Worm (Caenorhabditis elegans): ENCODE data around the gene Y45F10D.7.

Y45F10D.7 gene

DNA sequence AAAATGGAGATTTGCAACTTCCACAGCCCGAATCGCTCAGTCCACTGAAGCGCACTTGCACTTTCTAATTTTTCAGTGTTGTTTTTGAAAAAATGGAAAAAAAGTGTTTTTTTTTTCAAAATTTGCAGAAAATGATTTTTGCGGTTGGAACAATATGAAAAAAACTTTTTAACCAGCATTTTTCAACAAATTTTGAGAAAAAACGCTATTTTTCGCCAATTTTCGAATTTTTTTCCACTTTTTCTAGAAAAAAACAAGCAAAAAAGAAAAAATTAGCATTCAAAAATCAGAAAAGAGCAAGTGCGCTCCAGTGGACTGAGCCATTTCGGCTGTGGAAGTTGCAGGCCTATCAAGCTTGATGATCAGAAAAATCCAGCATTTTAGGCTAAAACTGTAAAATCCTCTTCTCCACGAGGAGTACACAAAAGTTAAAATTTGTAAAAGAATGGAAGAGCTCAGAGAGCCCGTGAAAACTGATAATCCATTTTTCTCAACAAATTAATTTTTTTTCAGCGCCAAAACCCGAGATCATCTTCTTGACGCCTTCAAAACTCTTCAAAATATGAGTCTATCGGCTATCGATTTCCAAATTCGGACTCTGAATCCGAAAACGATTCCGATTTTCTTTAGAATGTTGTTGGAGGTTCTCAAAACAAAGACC is 6.7 kb downstream of the Y45F10D.7 start:
- TF ChIP-seq hlh-6 (tag; optimal IDR thresholded peaks at IDR 0.05), result no peak
- no peak for TF ChIP-seq pag-3 (tag; optimal IDR thresholded peaks at IDR 0.05; ENCODE audit: borderline replicate concordance)
- no peak for TF ChIP-seq syd-9 (tag; optimal IDR thresholded peaks at IDR 0.05)
- no peak for TF ChIP-seq lin-11 (tag; optimal IDR thresholded peaks at IDR 0.05)
- no peak for TF ChIP-seq ceh-45 (GFP tag; IDR thresholded peaks at IDR 0.05)
- no peak for TF ChIP-seq ttx-3 (tag; optimal IDR thresholded peaks at IDR 0.05)
- no peak for TF ChIP-seq ceh-31 (tag; optimal IDR thresholded peaks at IDR 0.05)
- no peak for TF ChIP-seq nhr-232 (tag; optimal IDR thresholded peaks at IDR 0.05)
- no peak for TF ChIP-seq nfya-1 (tag; optimal IDR thresholded peaks at IDR 0.05)

DNA sequence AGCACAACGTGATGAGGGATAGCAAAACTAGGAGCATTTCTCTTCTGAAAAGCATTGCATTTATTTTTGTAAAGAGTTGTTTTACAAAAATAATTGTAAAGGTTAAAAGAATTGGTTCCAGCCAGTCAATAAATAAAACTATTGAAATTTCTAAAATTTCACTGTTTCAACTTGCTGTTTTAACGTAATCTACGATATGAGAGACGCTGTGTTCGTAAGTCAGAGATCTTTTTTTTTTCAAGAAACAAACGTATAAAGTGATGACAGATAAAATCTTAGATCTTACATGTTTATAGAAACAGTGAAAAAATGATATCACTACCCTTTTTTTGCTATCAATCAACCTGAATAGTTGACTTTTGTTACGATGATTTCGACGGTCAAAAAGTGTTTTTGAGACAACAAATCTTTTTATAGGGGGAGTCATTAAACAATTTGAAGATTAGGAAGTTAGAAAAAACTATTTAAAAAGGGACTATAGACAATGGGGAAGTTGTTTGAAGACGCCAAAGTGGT is 9.2 kb downstream of the Y45F10D.7 start, which contains the start of gene Y45F10D.6:
Y45F10D.6 (minus strand) TSS at position 51 of the 516 bp plus-strand sequence.
- TF ChIP-seq ahr-1 (tag; optimal IDR thresholded peaks at IDR 0.05) (no peak), ceh-22 (tag; optimal IDR thresholded peaks at IDR 0.05) (no peak), tbx-2 (tag; optimal IDR thresholded peaks at IDR 0.05) (no peak), npax-4 (tag; optimal IDR thresholded peaks at IDR 0.05) (no peak), sox-2 (GFP tag; IDR thresholded peaks at IDR 0.05) (no peak), ceh-45 (GFP tag; IDR thresholded peaks at IDR 0.05) (no peak), hlh-13 (GFP tag; optimal IDR thresholded peaks at IDR 0.05) (no peak), ceh-24 (tag; optimal IDR thresholded peaks at IDR 0.05) (no peak), hlh-6 (tag; optimal IDR thresholded peaks at IDR 0.05) (no peak)

DNA sequence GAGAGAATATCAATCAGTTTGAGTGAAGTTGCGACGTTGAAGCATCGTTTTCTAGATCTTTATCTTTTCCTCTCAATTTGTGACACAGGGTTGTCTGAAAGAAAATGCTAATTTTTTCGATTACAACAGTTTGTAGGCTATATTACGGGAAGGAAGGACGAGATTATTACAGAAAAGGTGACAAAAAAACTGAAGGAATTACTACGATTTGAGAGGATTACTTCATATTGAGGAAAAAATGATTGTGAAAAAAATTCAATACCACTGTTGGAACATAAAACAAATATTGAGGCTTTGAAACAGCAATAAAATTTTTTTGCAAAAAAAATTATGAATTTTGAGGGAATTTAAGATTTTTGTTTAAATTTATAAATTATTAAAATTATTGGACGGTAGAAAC is 19.0 kb downstream of the Y45F10D.7 start, which contains the start of gene Y45F10D.14:
Y45F10D.14 (minus strand) TSS at position 101 of the 400 bp plus-strand sequence.
- TF ChIP-seq C08G9.2 (tag; optimal IDR thresholded peaks at IDR 0.05) (no peak), lim-6 (tag; optimal IDR thresholded peaks at IDR 0.05) (no peak), sox-4 (tag; optimal IDR thresholded peaks at IDR 0.05) (no peak), ttx-3 (tag; optimal IDR thresholded peaks at IDR 0.05) (no peak), ceh-22 (tag; optimal IDR thresholded peaks at IDR 0.05) (no peak), sox-2 (GFP tag; IDR thresholded peaks at IDR 0.05) (no peak), C38D4.7 (GFP tag; optimal IDR thresholded peaks at IDR 0.05) (no peak), pqm-1 (tag; optimal IDR thresholded peaks at IDR 0.05) (no peak), ref-2 (tag; optimal IDR thresholded peaks at IDR 0.05) (no peak), nhr-11 (tag; optimal IDR thresholded peaks at IDR 0.05) (no peak), pha-4 (tag; optimal IDR thresholded peaks at IDR 0.05) (no peak), ceh-6 (GFP tag; optimal IDR thresholded peaks at IDR 0.05) (no peak), ceh-24 (tag; optimal IDR thresholded peaks at IDR 0.05) (no peak)

DNA sequence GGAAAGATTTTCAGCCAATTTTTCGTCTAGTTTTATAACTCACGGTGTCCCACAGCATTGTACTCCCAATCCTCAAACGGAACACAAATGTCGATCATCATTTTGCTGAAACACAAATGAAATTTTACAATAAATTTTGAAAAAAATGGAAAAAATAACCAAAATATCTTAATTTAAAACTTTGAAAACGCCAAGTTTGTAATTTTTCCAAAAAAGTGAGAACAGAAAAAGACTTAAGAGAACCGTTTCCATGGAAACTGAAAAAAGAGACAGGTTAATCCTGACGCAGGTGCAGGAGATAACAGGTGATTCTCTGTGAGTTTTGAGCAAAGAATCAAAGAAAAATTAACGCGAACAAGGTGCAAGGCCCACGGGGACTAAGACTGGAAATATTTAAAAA is 32.2 kb downstream of the Y45F10D.7 start, which contains the start of gene Y45F10D.15:
Y45F10D.15 (minus strand) TSS at position 101 of the 400 bp plus-strand sequence.
- TF ChIP-seq nhr-11 (tag; optimal IDR thresholded peaks at IDR 0.05) (no peak), fkh-6 (tag; optimal IDR thresholded peaks at IDR 0.05) (no peak), pros-1 (tag; optimal IDR thresholded peaks at IDR 0.05) (no peak), K02D7.2 (tag; optimal IDR thresholded peaks at IDR 0.05) (no peak), T23F11.4 (GFP tag; optimal IDR thresholded peaks at IDR 0.05) (no peak), fkh-10 (GFP tag; optimal IDR thresholded peaks at IDR 0.05) (no peak), ceh-30 (tag; optimal IDR thresholded peaks at IDR 0.05) (no peak), Y22D7AL.16 (tag; optimal IDR thresholded peaks at IDR 0.05) (no peak), ceh-14 (tag; optimal IDR thresholded peaks at IDR 0.05) (no peak), ttx-3 (tag; optimal IDR thresholded peaks at IDR 0.05) (no peak), zip-5 (tag; optimal IDR thresholded peaks at IDR 0.05) (no peak)

DNA sequence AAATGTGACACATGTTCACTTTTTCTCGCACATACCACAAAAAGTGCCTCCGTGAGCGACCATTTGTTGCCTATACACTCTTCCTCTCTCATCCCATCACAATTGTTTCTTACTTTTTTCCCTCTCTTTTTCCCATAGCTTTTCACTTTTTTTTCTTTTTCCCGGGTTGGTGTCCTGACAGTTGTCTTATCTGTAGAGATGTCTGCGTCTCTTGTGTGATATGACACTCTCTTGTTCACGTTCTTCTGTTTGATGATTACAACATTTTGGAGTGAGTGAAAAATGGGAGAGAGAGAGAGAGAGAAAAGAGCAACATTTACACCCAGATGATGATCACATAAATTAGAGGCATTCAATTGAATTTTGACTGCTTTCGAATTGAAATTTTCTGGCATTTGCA is 37.7 kb downstream of the Y45F10D.7 start:
- no peak for TF ChIP-seq ztf-16 (tag; optimal IDR thresholded peaks at IDR 0.05)
- TF ChIP-seq che-1 (tag; optimal IDR thresholded peaks at IDR 0.05), result no peak
- TF ChIP-seq Y22D7AL.16 (tag; optimal IDR thresholded peaks at IDR 0.05), result no peak
- peak; percentile 50 for TF ChIP-seq nfya-1 (tag; optimal IDR thresholded peaks at IDR 0.05)
- TF ChIP-seq ceh-24 (tag; optimal IDR thresholded peaks at IDR 0.05), result no peak
- TF ChIP-seq ref-2 (tag; optimal IDR thresholded peaks at IDR 0.05), result no peak
- TF ChIP-seq unc-55 (GFP tag; optimal IDR thresholded peaks at IDR 0.05), result peak; percentile 84
- TF ChIP-seq pqm-1 (tag; optimal IDR thresholded peaks at IDR 0.05), result no peak
- TF ChIP-seq unc-42 (tag; optimal IDR thresholded peaks at IDR 0.05), result no peak
- TF ChIP-seq elt-4 (tag; optimal IDR thresholded peaks at IDR 0.05), result no peak
- peak; percentile 19 for TF ChIP-seq rnt-1 (tag; optimal IDR thresholded peaks at IDR 0.05)
- no peak for TF ChIP-seq hlh-6 (tag; optimal IDR thresholded peaks at IDR 0.05)
- no peak for TF ChIP-seq ceh-14 (tag; optimal IDR thresholded peaks at IDR 0.05)
- TF ChIP-seq lin-11 (tag; optimal IDR thresholded peaks at IDR 0.05), result no peak
- no peak for TF ChIP-seq K02D7.2 (tag; optimal IDR thresholded peaks at IDR 0.05)
- no peak for TF ChIP-seq lim-6 (tag; optimal IDR thresholded peaks at IDR 0.05)
- TF ChIP-seq fkh-10 (GFP tag; optimal IDR thresholded peaks at IDR 0.05), result no peak
- TF ChIP-seq ceh-31 (tag; optimal IDR thresholded peaks at IDR 0.05), result no peak
- peak; percentile 39 for TF ChIP-seq elt-2 (tag; optimal IDR thresholded peaks at IDR 0.05)
- TF ChIP-seq ceh-18 (tag; optimal IDR thresholded peaks at IDR 0.05), result peak; percentile 82
- TF ChIP-seq unc-86 (tag; optimal IDR thresholded peaks at IDR 0.05), result no peak
